Worm (Caenorhabditis elegans): ENCODE data around the gene C50E10.1.

Gene C50E10.1

DNA sequence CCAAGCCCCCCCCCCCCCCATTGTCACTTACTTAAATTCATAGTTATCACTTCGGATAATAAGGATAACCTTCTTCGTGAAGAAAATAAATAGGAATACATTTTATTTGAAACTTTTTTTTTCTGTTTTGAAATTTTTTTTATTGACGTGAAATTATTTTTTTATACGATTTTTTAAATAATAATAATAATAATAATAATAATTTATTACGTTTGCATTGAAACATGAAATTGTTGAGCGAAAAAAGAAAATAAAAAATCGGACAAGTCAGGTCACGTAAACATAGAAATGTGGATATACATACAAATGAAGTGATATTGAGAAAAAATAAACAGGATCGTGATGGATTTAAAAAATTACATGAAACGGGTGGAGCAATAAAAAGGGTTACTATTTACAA is 7.4 kb upstream of the C50E10.1 start, which contains the start of gene C50E10.2:
Gene C50E10.2 (minus strand): TSS at position 101 of the 400 bp plus-strand sequence.
- TF ChIP-seq dmd-4 (tag; optimal IDR thresholded peaks at IDR 0.05): no peak
- no peak for TF ChIP-seq elt-1 (tag; optimal IDR thresholded peaks at IDR 0.05)
- TF ChIP-seq snpc-4 (tag; optimal IDR thresholded peaks at IDR 0.05): no peak
- no peak for TF ChIP-seq sma-3 (GFP tag; optimal IDR thresholded peaks at IDR 0.05)
- TF ChIP-seq nhr-11 (tag; optimal IDR thresholded peaks at IDR 0.05): no peak
- no peak for TF ChIP-seq unc-39 (tag; optimal IDR thresholded peaks at IDR 0.05)
- TF ChIP-seq nhr-21 (tag; optimal IDR thresholded peaks at IDR 0.05): no peak

DNA sequence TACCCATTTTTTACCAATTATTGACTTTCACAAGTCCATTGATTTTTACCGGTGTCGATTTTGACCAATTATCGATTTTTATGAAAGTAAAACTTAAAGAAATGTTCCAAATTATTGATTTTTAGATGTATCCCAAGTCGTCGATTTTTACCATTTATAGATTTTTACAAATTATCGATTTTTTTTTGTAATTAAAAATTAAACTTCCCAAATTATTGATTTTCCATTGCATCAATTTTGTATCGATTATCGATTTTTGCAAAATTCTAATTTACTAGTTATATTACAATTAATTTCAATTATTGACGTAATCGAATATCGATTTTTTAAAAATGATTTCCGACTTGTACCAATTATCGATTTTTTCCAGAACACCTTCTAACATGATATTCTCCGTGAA is 888 bp upstream of the C50E10.1 start, which contains the start of gene sre-50:
Gene sre-50 (plus strand): TSS at position 384 of the 400 bp plus-strand sequence.
- TF ChIP-seq ztf-11 (tag; optimal IDR thresholded peaks at IDR 0.05) (no peak), aly-2 (tag; optimal IDR thresholded peaks at IDR 0.05) (no peak)

DNA sequence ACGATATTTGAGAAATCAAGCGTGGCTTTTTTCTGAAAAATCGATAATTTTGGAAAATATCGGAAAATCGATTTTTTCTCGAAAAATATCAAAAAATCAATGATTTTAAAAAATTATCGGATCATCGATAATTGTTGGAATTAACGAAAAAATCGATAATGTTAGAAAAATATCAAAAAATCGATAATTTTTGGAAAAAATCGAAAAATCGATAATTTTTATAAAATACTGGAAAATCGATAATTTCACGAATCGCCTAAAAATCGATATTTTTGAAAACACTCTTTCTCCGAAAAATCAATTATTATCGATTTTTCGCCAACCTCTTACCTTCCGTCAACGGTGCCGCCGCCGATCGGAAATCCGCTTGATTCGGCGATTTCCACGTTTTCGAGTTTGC is 1.0 kb downstream of the C50E10.1 start:
- no peak for TF ChIP-seq nhr-23 (tag; optimal IDR thresholded peaks at IDR 0.05)
- TF ChIP-seq unc-55 (GFP tag; optimal IDR thresholded peaks at IDR 0.05): no peak

DNA sequence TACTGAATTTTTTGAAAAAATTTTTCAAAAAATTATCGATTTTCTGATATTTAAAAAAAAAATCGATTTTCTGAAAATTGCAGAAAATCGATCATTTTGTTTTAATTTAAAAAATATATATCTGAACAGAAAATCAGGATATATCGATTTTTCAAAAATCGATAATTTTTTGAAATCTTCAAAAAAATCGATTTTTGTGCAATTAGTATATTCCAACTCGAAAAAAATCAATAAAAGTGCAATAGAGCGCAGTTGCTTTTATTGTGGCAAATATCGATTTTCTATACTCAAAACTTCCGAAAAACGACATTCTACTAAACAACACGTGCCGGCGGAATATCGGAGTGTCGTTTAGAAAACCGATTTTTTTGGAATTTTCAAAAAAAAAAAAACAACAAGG is 1.6 kb downstream of the C50E10.1 start:
- TF ChIP-seq F13H6.1 (tag; optimal IDR thresholded peaks at IDR 0.05) (no peak), R02D3.7 (tag; optimal IDR thresholded peaks at IDR 0.05) (no peak)

DNA sequence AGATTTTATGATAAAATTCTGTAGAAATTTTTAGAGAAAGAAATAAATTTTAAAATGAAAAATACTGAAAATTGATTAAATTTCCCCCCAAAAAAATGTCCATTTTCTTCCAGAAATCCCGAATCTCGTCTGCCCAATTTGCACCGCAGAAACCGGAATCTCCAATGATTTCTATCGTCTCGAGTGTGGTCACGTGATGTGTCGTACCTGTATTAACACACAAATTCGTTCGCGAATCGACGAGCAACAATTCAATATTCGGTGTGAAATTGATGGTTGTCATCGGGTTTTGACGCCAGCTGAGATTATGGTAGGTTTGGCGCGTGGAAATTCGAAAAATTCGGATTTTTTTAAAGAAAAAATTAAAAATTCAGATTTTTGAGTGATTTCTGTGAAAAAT is 5.7 kb downstream of the C50E10.1 start:
- TF ChIP-seq ceh-82 (tag; optimal IDR thresholded peaks at IDR 0.05) (no peak), lsy-2 (tag; optimal IDR thresholded peaks at IDR 0.05) (no peak), snpc-4 (tag; optimal IDR thresholded peaks at IDR 0.05) (no peak), ama-1 (optimal IDR thresholded peaks at IDR 0.05) (no peak), elt-3 (tag; optimal IDR thresholded peaks at IDR 0.05) (no peak), Y55F3AM.14 (GFP tag; optimal IDR thresholded peaks at IDR 0.05) (no peak), nhr-23 (tag; optimal IDR thresholded peaks at IDR 0.05) (no peak), nhr-25 (tag; optimal IDR thresholded peaks at IDR 0.05) (no peak), sma-9 (GFP tag; optimal IDR thresholded peaks at IDR 0.05) (no peak), sma-9 (tag; optimal IDR thresholded peaks at IDR 0.05) (no peak), C34F6.9 (tag; optimal IDR thresholded peaks at IDR 0.05) (no peak), dmd-4 (tag; optimal IDR thresholded peaks at IDR 0.05) (no peak), nhr-10 (tag; optimal IDR thresholded peaks at IDR 0.05) (no peak), lin-13 (GFP tag; optimal IDR thresholded peaks at IDR 0.05) (no peak), zag-1 (tag; optimal IDR thresholded peaks at IDR 0.05) (no peak), crh-2 (tag; optimal IDR thresholded peaks at IDR 0.05) (no peak), F13H6.1 (tag; optimal IDR thresholded peaks at IDR 0.05) (no peak)

DNA sequence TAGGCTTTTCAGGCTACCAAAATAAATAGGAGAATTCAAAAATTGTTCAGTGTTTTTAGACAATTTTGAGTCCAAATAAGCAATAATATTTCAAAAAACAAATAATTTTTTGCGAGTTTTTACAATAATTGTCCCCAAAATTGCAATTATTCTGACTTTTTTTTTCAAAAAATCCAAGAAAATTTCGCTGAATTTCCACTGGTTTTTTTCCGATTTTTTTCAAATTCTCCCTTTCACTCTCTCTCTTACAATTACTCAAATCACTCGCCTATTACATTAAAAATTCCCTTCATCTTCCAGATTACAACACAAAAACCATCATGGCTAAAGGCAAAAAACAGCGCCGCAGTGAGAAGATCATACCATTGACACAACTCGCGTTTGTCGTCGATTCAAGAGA is 13.2 kb downstream of the C50E10.1 start, which contains the start of gene Y57A10A.31:
Gene Y57A10A.31 (plus strand): TSS at position 301 of the 400 bp plus-strand sequence.
- TF ChIP-seq ZK546.5 (tag; optimal IDR thresholded peaks at IDR 0.05): no peak
- no peak for TF ChIP-seq mdl-1 (tag; optimal IDR thresholded peaks at IDR 0.05)
- no peak for TF ChIP-seq F13H6.1 (tag; optimal IDR thresholded peaks at IDR 0.05)
- no peak for TF ChIP-seq nhr-25 (tag; optimal IDR thresholded peaks at IDR 0.05)
- no peak for TF ChIP-seq fos-1 (tag; optimal IDR thresholded peaks at IDR 0.05)
- no peak for TF ChIP-seq ama-1 (optimal IDR thresholded peaks at IDR 0.05)
- TF ChIP-seq gmeb-1 (tag; optimal IDR thresholded peaks at IDR 0.05): no peak
- TF ChIP-seq nhr-237 (tag; optimal IDR thresholded peaks at IDR 0.05): no peak
- TF ChIP-seq sma-9 (GFP tag; optimal IDR thresholded peaks at IDR 0.05): no peak
- no peak for TF ChIP-seq sma-9 (tag; optimal IDR thresholded peaks at IDR 0.05)
- TF ChIP-seq lin-13 (GFP tag; optimal IDR thresholded peaks at IDR 0.05): no peak
- no peak for TF ChIP-seq nhr-12 (tag; optimal IDR thresholded peaks at IDR 0.05)
- TF ChIP-seq dmd-4 (tag; optimal IDR thresholded peaks at IDR 0.05): no peak
- no peak for TF ChIP-seq ztf-4 (tag; optimal IDR thresholded peaks at IDR 0.05)
- no peak for TF ChIP-seq nhr-11 (tag; optimal IDR thresholded peaks at IDR 0.05)
- no peak for TF ChIP-seq nhr-10 (tag; optimal IDR thresholded peaks at IDR 0.05)
- no peak for TF ChIP-seq alr-1 (tag; optimal IDR thresholded peaks at IDR 0.05)
- no peak for TF ChIP-seq skn-1 (tag; optimal IDR thresholded peaks at IDR 0.05)
- TF ChIP-seq ztf-1 (GFP tag; conservative IDR thresholded peaks at IDR 0.05): no peak

Measured in whole organism, L2 larva.